Worm (Caenorhabditis elegans) whole organism, early embryonic: ENCODE results near the gene srh-266.

ENCODE experiments used
- B0310.2 ChIP-seq: sonication (generic microtip); optimal IDR thresholded peaks from 2 replicates; lab custom pipeline; 2016; ENCODE audit warnings: mild to moderate bottlenecking, missing genetic modification characterization, missing compliant biosample characterization
- F13C5.2 ChIP-seq: sonication (generic microtip); optimal IDR thresholded peaks from 2 replicates; lab custom pipeline; 2017; ENCODE audit warnings: mild to moderate bottlenecking, missing genetic modification characterization, inconsistent platforms, missing compliant biosample characterization
- aly-1 ChIP-seq: sonication (generic microtip); optimal IDR thresholded peaks from 2 replicates; lab custom pipeline; 2016; ENCODE audit warnings: missing genetic modification characterization, missing compliant biosample characterization
- ama-1 ChIP-seq: fragments of 150-350 bp; optimal IDR thresholded peaks from 2 replicates; lab custom pipeline; 2014
- ceh-13 ChIP-seq: fragments of 200-800 bp; sonication (Bioruptor generic); optimal IDR thresholded peaks from 2 replicates; lab custom pipeline; 2018; ENCODE audit warnings: mild to moderate bottlenecking, missing genetic modification characterization, missing compliant biosample characterization
- ceh-36 ChIP-seq: sonication (generic microtip); optimal IDR thresholded peaks from 2 replicates; lab custom pipeline; 2016; ENCODE audit warnings: missing genetic modification characterization, inconsistent platforms, missing compliant biosample characterization
- ets-7 ChIP-seq: sonication (generic microtip); optimal IDR thresholded peaks from 2 replicates; lab custom pipeline; 2016; ENCODE audit warnings: missing genotype, missing genetic modification characterization, missing compliant biosample characterization
- hmbx-1 ChIP-seq: sonication (generic microtip); optimal IDR thresholded peaks from 2 replicates; lab custom pipeline; 2016; ENCODE audit warnings: mild to moderate bottlenecking, missing genetic modification characterization, missing compliant biosample characterization
- hnd-1 ChIP-seq: sonication (generic microtip); optimal IDR thresholded peaks from 2 replicates; lab custom pipeline; 2016; ENCODE audit warnings: missing genetic modification characterization, missing compliant biosample characterization
- scrt-1 ChIP-seq: fragments of 200-800 bp; sonication (Bioruptor generic); IDR thresholded peaks from 2 replicates; pipeline ENCODE4 v1.3.6; 2022; ENCODE audit warnings: missing genetic modification characterization, missing compliant biosample characterization
- tbx-11 ChIP-seq: fragments of 200-800 bp; sonication (Bioruptor generic); IDR thresholded peaks from 2 replicates; pipeline ENCODE4 v1.3.6; 2022; ENCODE audit warnings: missing genetic modification characterization, missing compliant biosample characterization
- tbx-37 ChIP-seq: fragments of 200-800 bp; sonication (Bioruptor generic); conservative IDR thresholded peaks from 2 replicates; pipeline ENCODE4 v1.3.6; 2022; ENCODE audit warnings: missing genetic modification reagents, missing genetic modification characterization, missing compliant biosample characterization
- tra-4 ChIP-seq: sonication (generic microtip); optimal IDR thresholded peaks from 2 replicates; lab custom pipeline; 2017; ENCODE audit warnings: missing genetic modification characterization, missing compliant biosample characterization

DNA sequence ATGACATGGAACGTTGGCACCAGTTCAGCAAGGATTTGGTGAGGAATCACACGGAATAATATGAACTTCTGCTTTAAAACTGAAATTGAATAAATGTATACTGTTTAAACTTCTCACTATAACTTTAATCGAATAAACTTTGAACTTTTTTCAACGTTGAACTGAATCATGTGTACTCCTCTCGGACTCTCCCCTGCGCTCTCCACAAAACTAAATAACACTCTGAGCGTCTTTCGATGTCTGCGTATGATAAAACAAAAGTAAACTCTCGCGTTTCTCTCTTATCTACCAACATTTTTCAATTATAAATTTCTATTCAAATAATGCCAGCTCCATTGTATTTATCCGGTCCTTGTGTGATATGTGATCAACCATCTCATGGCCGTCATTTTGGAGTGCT lies 32.8 kb upstream of the srh-266 start:
- TF ChIP-seq tbx-37 (GFP tag; lab: Robert Waterston, UW) (no peak), aly-1 (tag; lab: Kevin White, UChicago) (no peak), ama-1 (lab: Kevin White, UChicago) (no peak), scrt-1 (GFP tag; lab: Robert Waterston, UW) (no peak), tbx-11 (no peak), F13C5.2 (no peak), ceh-36 (tag; lab: Kevin White, UChicago) (no peak), ets-7 (no peak), hmbx-1 (no peak), hnd-1 (no peak), tra-4 (no peak), ceh-13 (GFP tag; lab: Kevin White, UChicago) (no peak), B0310.2 (no peak)
